Worm (Caenorhabditis elegans): ENCODE measurements around the gene slc-5A12.

The slc-5A12 gene

DNA sequence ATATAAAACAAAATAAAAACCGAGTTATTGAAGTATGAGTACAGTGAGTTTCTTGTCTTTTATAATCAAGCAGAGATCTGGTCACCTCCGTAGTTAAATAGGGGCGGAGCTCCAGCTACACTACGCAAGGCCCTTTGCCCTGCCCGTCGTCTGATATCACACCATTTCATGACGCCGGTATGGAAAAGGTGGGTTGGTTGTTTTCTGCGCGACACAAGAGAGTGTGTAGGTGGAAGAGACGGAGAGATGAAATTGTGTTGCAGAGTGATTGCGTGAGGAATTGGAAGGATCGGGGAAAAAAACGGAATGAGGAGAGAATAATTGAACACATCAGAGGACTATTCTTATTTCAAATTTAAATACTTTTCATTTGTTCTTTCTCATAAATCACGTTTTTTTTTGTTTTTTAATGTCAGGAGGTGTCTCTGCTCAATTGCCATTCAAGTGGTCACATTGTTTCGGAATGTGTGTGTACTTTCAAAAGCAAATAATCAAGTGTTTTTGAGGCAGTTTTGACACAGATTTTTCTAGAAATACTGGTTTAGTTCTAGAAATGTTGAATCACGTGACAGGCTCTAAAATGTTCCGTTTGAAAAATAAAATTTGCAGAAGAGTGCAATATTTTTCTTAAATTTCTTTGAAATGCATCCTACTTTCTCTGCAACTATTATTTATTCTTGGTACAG lies 21.3 kb upstream of the slc-5A12 start, which contains the start of gene ZK822.9 (continued):
- TF ChIP-seq nhr-71 (tag; optimal IDR thresholded peaks at IDR 0.05) (peak; percentile 32), lin-35 (GFP tag; optimal IDR thresholded peaks at IDR 0.05) (peak in 1 of 2 experiments; percentile 50), ceh-8 (GFP tag; optimal IDR thresholded peaks at IDR 0.05) (no peak), ceh-88 (GFP tag; IDR thresholded peaks at IDR 0.05) (no peak), ama-1 (optimal IDR thresholded peaks at IDR 0.05) (no peak), grh-1 (GFP tag; IDR thresholded peaks at IDR 0.05) (no peak), C34B4.2 (tag; optimal IDR thresholded peaks at IDR 0.05) (no peak), nhr-90 (tag; optimal IDR thresholded peaks at IDR 0.05; ENCODE audit: poor library complexity) (peak; percentile 5), nhr-20 (tag; optimal IDR thresholded peaks at IDR 0.05) (peak; percentile 38), pax-3 (tag; optimal IDR thresholded peaks at IDR 0.05) (no peak), F16B12.6 (tag; optimal IDR thresholded peaks at IDR 0.05) (no peak)

ce11 chrIV:11916907-11917306 lies 20.3 kb upstream of the slc-5A12 start, which contains the start of gene ZK822.10:
ZK822.10 (plus strand) TSS chrIV:11917137.
- TF ChIP-seq mdl-1 (tag; optimal IDR thresholded peaks at IDR 0.05) (no peak), nhr-85 (tag) (peak; percentile 55), efl-1 (optimal IDR thresholded peaks at IDR 0.05) (no peak), efl-1 (GFP tag; optimal IDR thresholded peaks at IDR 0.05 in 1 of 2) (no peak), C16A3.4 (tag; optimal IDR thresholded peaks at IDR 0.05) (peak; percentile 9), fos-1 (tag; optimal IDR thresholded peaks at IDR 0.05) (no peak), elt-2 (tag; optimal IDR thresholded peaks at IDR 0.05) (peak; percentile 61), nhr-71 (tag; optimal IDR thresholded peaks at IDR 0.05) (peak; percentile 28), nhr-20 (tag; optimal IDR thresholded peaks at IDR 0.05) (peak; percentile 35)

DNA sequence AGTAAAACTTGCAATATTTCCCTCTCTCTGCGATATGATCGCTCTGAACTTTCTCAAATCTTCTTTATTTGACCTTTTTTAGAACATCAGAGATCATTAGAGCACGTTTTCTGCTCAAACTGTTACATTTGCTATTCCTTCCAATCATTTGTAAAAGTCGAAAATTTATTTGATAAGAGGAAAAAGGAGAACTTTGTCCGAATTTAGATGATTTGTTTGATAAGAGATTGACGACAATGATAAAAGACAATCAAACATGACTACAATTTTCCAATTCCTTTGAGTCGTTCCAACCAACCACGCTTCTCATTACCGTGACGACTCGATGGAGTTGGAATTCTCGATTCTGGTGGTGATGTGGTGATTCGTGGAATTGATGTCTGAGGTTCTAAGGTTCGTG lies 19.3 kb upstream of the slc-5A12 start:
- TF ChIP-seq isw-1 (GFP tag; IDR thresholded peaks at IDR 0.05) (no peak), elt-2 (tag; optimal IDR thresholded peaks at IDR 0.05) (peak; percentile 51)

- TF ChIP-seq fos-1 (tag; optimal IDR thresholded peaks at IDR 0.05) (no peak), dpl-1 (GFP tag; optimal IDR thresholded peaks at IDR 0.05) (no peak), mab-9 (GFP tag; IDR thresholded peaks at IDR 0.05) (no peak), nhr-71 (tag; optimal IDR thresholded peaks at IDR 0.05) (no peak), nhr-237 (tag; optimal IDR thresholded peaks at IDR 0.05) (no peak), tlp-1 (tag; optimal IDR thresholded peaks at IDR 0.05) (no peak), ets-5 (GFP tag; IDR thresholded peaks at IDR 0.05) (no peak), elt-2 (tag; optimal IDR thresholded peaks at IDR 0.05) (no peak), aly-2 (tag; optimal IDR thresholded peaks at IDR 0.05) (no peak), unc-30 (tag; optimal IDR thresholded peaks at IDR 0.05) (no peak), pag-3 (tag; optimal IDR thresholded peaks at IDR 0.05; ENCODE audit: borderline replicate concordance, insufficient read depth) (no peak)
Observed at ce11 chrIV:11919067-11919466, 18.2 kb upstream of the slc-5A12 start.

DNA sequence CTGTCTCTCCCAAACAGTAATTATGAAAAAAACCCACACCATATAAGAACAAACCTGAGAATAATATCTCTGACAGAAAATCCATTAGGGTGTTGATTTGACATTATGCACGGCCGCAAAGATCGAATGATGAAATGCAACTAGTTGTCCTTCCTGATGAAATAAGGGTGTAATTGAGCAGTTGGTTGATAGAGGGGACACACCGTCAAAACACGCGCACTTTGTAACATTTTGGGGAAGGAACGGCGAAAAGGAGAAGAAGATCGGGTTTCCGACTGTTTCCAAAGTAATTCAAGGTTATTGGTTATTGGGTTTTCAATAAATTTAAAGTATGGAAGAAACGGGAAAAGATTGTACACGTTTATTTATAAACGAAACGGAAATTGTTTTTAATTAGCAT lies 15.2 kb upstream of the slc-5A12 start, which contains the start of gene ZK822.1:
Gene ZK822.1, minus strand, starts transcription at position 121 of the 400 bp plus-strand sequence.
- TF ChIP-seq unc-62 (GFP tag; optimal IDR thresholded peaks at IDR 0.05) (no peak), pag-3 (tag; optimal IDR thresholded peaks at IDR 0.05; ENCODE audit: borderline replicate concordance, insufficient read depth) (no peak), dsc-1 (tag; optimal IDR thresholded peaks at IDR 0.05) (no peak), unc-86 (tag; optimal IDR thresholded peaks at IDR 0.05) (no peak)

DNA sequence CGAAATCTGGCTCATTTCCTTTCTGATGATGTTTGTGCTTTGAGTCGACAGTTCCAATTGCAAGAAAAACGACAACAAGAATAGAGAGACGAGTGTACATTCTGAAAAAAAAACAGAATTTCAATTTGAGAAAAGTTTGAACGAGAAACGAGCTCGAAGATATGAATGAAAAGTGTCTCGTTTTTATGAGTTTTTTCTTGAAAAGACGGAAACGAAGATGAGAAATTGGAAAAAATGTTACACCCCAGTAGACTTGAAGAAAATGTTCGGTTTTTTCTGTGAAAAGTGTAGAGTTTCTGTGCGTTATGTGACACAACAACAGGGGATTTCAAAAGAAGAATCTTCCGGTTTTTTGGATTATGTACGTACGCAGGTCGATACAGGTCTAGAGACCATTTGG lies 14.1 kb upstream of the slc-5A12 start, which contains the start of gene srlf-31:
Gene srlf-31, minus strand, starts transcription at position 101 of the 400 bp plus-strand sequence.
- TF ChIP-seq fkh-4 (tag; optimal IDR thresholded peaks at IDR 0.05; ENCODE audit: borderline replicate concordance): no peak
- TF ChIP-seq mab-9 (GFP tag; IDR thresholded peaks at IDR 0.05): no peak
- TF ChIP-seq nhr-71 (tag; optimal IDR thresholded peaks at IDR 0.05): no peak
- no peak for TF ChIP-seq mep-1 (tag; optimal IDR thresholded peaks at IDR 0.05)
- no peak for TF ChIP-seq hlh-17 (GFP tag; optimal IDR thresholded peaks at IDR 0.05; ENCODE audit: borderline replicate concordance)
- TF ChIP-seq ztf-11 (tag; optimal IDR thresholded peaks at IDR 0.05): no peak
- TF ChIP-seq xbp-1 (tag; optimal IDR thresholded peaks at IDR 0.05): no peak
- no peak for TF ChIP-seq hpl-2 (GFP tag; optimal IDR thresholded peaks at IDR 0.05)
- no peak for TF ChIP-seq tbx-2 (tag; optimal IDR thresholded peaks at IDR 0.05)
- TF ChIP-seq blmp-1 (tag; optimal IDR thresholded peaks at IDR 0.05): no peak
- TF ChIP-seq egl-13 (tag; optimal IDR thresholded peaks at IDR 0.05): no peak
- TF ChIP-seq snu-23 (GFP tag; optimal IDR thresholded peaks at IDR 0.05): no peak
- no peak for TF ChIP-seq aly-2 (tag; optimal IDR thresholded peaks at IDR 0.05)
- TF ChIP-seq grh-1 (GFP tag; IDR thresholded peaks at IDR 0.05): no peak
- no peak for TF ChIP-seq efl-1 (optimal IDR thresholded peaks at IDR 0.05)
- TF ChIP-seq efl-1 (GFP tag; optimal IDR thresholded peaks at IDR 0.05 in 1 of 2): no peak
- no peak for TF ChIP-seq C04F5.9 (tag; optimal IDR thresholded peaks at IDR 0.05)
- no peak for TF ChIP-seq C34B4.2 (tag; optimal IDR thresholded peaks at IDR 0.05)
- TF ChIP-seq elt-3 (tag; optimal IDR thresholded peaks at IDR 0.05): no peak

All from whole organism, L1 larva.